Worm (Caenorhabditis elegans): Measurements from ENCODE around the gene cutl-24.

cutl-24 gene

ce11 chrIV:179700-180099 lies 14.8 kb downstream of the cutl-24 start:
- no peak for TF ChIP-seq efl-1 (optimal IDR thresholded peaks at IDR 0.05)
- peak in 1 of 2 experiments; percentile 90 for TF ChIP-seq efl-1 (GFP tag; optimal IDR thresholded peaks at IDR 0.05 in 1 of 2)
- TF ChIP-seq rnt-1 (tag; optimal IDR thresholded peaks at IDR 0.05): no peak

ce11 chrIV:183519-183918 lies 18.6 kb downstream of the cutl-24 start:
- no peak for TF ChIP-seq sup-37 (GFP tag; optimal IDR thresholded peaks at IDR 0.05)
- TF ChIP-seq ceh-90 (tag; optimal IDR thresholded peaks at IDR 0.05): no peak
- TF ChIP-seq nhr-77 (tag; optimal IDR thresholded peaks at IDR 0.05): no peak
- no peak for TF ChIP-seq unc-62 (GFP tag; optimal IDR thresholded peaks at IDR 0.05)
- no peak for TF ChIP-seq pax-3 (tag; optimal IDR thresholded peaks at IDR 0.05)
- no peak for TF ChIP-seq C34B4.2 (tag; optimal IDR thresholded peaks at IDR 0.05)
- TF ChIP-seq lin-39 (tag; optimal IDR thresholded peaks at IDR 0.05): no peak
- TF ChIP-seq blmp-1 (tag; optimal IDR thresholded peaks at IDR 0.05): no peak
- no peak for TF ChIP-seq zag-1 (tag; optimal IDR thresholded peaks at IDR 0.05)
- TF ChIP-seq ama-1 (optimal IDR thresholded peaks at IDR 0.05): no peak

ce11 chrIV:184184-184583 lies 19.3 kb downstream of the cutl-24 start, which contains the start of gene pnc-1:
pnc-1 (plus strand) TSS chrIV:184484.
- TF ChIP-seq nhr-71 (tag; optimal IDR thresholded peaks at IDR 0.05) (no peak), lin-15B (tag; optimal IDR thresholded peaks at IDR 0.05) (no peak), C16A3.4 (tag; optimal IDR thresholded peaks at IDR 0.05) (no peak), nhr-12 (tag; optimal IDR thresholded peaks at IDR 0.05) (no peak), unc-86 (tag; optimal IDR thresholded peaks at IDR 0.05) (no peak), ztf-11 (tag; optimal IDR thresholded peaks at IDR 0.05) (no peak), nhr-20 (tag; optimal IDR thresholded peaks at IDR 0.05) (no peak), snpc-4 (tag; optimal IDR thresholded peaks at IDR 0.05) (no peak), ets-5 (GFP tag; IDR thresholded peaks at IDR 0.05) (no peak), alr-1 (tag; optimal IDR thresholded peaks at IDR 0.05; ENCODE audit: borderline replicate concordance) (no peak), nhr-237 (tag; optimal IDR thresholded peaks at IDR 0.05) (no peak), skn-1 (tag; optimal IDR thresholded peaks at IDR 0.05) (no peak), nhr-77 (tag; optimal IDR thresholded peaks at IDR 0.05) (no peak), blmp-1 (tag; optimal IDR thresholded peaks at IDR 0.05) (no peak)

ce11 chrIV:186110-186509 lies 21.2 kb downstream of the cutl-24 start:
- TF ChIP-seq egl-13 (tag; optimal IDR thresholded peaks at IDR 0.05) (no peak), mep-1 (tag; optimal IDR thresholded peaks at IDR 0.05) (peak; percentile 38), fkh-8 (tag; optimal IDR thresholded peaks at IDR 0.05) (peak; percentile 72), lin-14 (GFP tag; optimal IDR thresholded peaks at IDR 0.05) (peak; percentile 49), ceh-82 (tag; optimal IDR thresholded peaks at IDR 0.05) (peak in 1 of 3 experiments; percentile 23), lsy-2 (tag; optimal IDR thresholded peaks at IDR 0.05) (peak in 1 of 2 experiments; percentile 14), snpc-4 (tag; optimal IDR thresholded peaks at IDR 0.05) (no peak), nhr-71 (tag; optimal IDR thresholded peaks at IDR 0.05) (peak; percentile 46), mef-2 (tag; optimal IDR thresholded peaks at IDR 0.05) (no peak), aha-1 (tag; optimal IDR thresholded peaks at IDR 0.05) (no peak), F16B12.6 (tag; optimal IDR thresholded peaks at IDR 0.05) (no peak), nhr-47 (tag; optimal IDR thresholded peaks at IDR 0.05) (peak; percentile 2), unc-62 (GFP tag; optimal IDR thresholded peaks at IDR 0.05) (no peak)

ce11 chrIV:187336-187735 lies 22.5 kb downstream of the cutl-24 start:
- TF ChIP-seq dpl-1 (GFP tag; optimal IDR thresholded peaks at IDR 0.05): no peak
- peak; percentile 5 for TF ChIP-seq elt-2 (tag; optimal IDR thresholded peaks at IDR 0.05)
